Worm (Caenorhabditis elegans) whole organism, midembryonic: Measurements from ENCODE around the gene F18E9.8.
"Not testable (repeated sequence)": the region's sequence is repeated elsewhere in the genome, so short reads cannot be mapped to it uniquely, and the experiment has no call there.

Experiments
- tab-1 ChIP-seq: fragments of 200-800 bp; sonication (Bioruptor generic); IDR thresholded peaks from 2 replicates; pipeline ENCODE4 v1.3.6; 2022; ENCODE audit warnings: missing genetic modification characterization, missing compliant biosample characterization
- ztf-23 ChIP-seq: fragments of 200-800 bp; sonication (Bioruptor generic); IDR thresholded peaks from 2 replicates; pipeline ENCODE4 v1.3.6; 2022; ENCODE audit warnings: missing genetic modification reagents, missing genetic modification characterization, missing compliant biosample characterization

DNA sequence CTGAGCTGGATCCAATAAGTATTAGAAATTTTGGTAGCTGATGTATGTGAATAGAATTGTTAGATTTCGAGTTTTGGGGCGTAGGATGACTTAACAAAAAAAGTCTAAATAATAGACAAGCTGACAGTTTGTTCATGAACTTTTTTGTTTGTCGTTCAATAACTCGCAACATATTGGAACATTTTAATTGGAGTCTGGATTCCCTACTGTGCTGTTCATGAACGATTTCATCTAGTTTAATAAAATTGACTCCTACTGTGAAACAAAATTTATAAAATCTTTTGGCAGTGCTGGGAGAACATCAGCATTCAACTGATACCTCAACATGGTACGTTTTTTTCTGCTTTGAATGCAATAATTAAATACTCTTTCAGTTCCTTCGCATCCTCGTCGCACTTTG, 39.8 kb downstream of the F18E9.8 start, which contains the start of gene nspc-7:
- TF ChIP-seq ztf-23, tab-1 (GFP tag; lab: Robert Waterston, UW): not testable (repeated sequence)
